Fruit fly (Drosophila melanogaster): ENCODE results near the gene Mettl2.
A peak's percentile ranks its signal among the peaks of the same experiment; 100 is the strongest.

Gene Mettl2

DNA sequence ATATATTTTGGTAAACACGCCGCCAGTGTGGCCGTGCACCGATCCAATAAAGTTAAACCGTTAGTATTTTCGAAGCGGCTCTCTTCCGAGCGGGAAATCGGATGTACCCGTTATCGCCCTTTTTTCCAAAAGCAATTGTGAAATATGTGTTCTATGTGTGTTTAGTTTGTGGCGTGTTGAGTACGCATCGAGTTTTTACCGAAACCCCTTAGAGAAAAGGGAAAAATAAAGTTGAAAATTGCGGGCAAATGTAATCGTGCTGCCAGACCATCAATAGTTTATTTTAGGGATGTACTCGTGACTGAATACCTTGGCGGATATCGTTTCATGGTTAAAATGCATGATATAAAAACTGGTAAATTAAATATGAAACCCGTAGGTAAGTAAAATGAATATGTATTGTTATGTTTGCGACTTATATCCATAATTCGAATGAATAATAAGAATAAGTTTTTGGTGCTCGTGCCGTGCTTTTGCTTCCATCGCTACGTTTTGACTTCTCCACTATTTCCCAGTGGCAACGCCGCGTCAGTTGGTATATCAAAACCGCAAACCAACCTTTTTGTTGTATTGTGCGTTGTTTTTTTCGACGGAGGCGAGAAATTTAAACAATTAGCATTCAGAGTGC is at the start of gene Mettl2, which contains the start of gene Bgb:
Gene Mettl2, minus strand, starts transcription at position 51 of the 628 bp plus-strand sequence.
Gene Bgb, plus strand, starts transcription at position 527 of the 628 bp plus-strand sequence.
- TF ChIP-seq cic (GFP tag; optimal IDR thresholded peaks at IDR 0.05) (no peak), Clk (GFP tag; optimal IDR thresholded peaks at IDR 0.05) (peak; percentile 68), Mnt (GFP tag; optimal IDR thresholded peaks at IDR 0.05) (peak; percentile 59), cnc (optimal IDR thresholded peaks at IDR 0.05) (no peak), CG12768 (GFP tag; optimal IDR thresholded peaks at IDR 0.05) (peak; percentile 69), toe (GFP tag; optimal IDR thresholded peaks at IDR 0.05) (peak; percentile 90), kay (GFP tag; ENCODE audit: borderline replicate concordance) (no peak), Crg-1 (GFP tag; optimal IDR thresholded peaks at IDR 0.05) (peak; percentile 65), CG11617 (GFP tag; optimal IDR thresholded peaks at IDR 0.05) (peak; percentile 65), CG7101 (tag; optimal IDR thresholded peaks at IDR 0.05) (peak; percentile 78), ovo (GFP tag; optimal IDR thresholded peaks at IDR 0.05) (peak; percentile 58), CG1620 (GFP tag; optimal IDR thresholded peaks at IDR 0.05) (peak; percentile 83), pad (GFP tag; optimal IDR thresholded peaks at IDR 0.05) (peak; percentile 68), bab1 (GFP tag; optimal IDR thresholded peaks at IDR 0.05) (peak; percentile 56), CG33017 (tag; optimal IDR thresholded peaks at IDR 0.05) (peak; percentile 65), CG7045 (GFP tag; optimal IDR thresholded peaks at IDR 0.05) (peak; percentile 75), CG5204 (GFP tag; optimal IDR thresholded peaks at IDR 0.05) (no peak), Hr96 (GFP tag; optimal IDR thresholded peaks at IDR 0.05) (peak; percentile 84), CG14711 (tag; optimal IDR thresholded peaks at IDR 0.05) (peak; percentile 73), tj (GFP tag; optimal IDR thresholded peaks at IDR 0.05) (peak; percentile 50)

- TF ChIP-seq Hr96 (GFP tag; optimal IDR thresholded peaks at IDR 0.05) (no peak), tj (GFP tag; optimal IDR thresholded peaks at IDR 0.05) (peak; percentile 40)
Observed at dm6 chr3L:1688569-1688968, 49.5 kb upstream of the Mettl2 start.

- TF ChIP-seq CG12768 (GFP tag; optimal IDR thresholded peaks at IDR 0.05) (no peak), CG5204 (GFP tag; optimal IDR thresholded peaks at IDR 0.05) (no peak), Mnt (GFP tag; optimal IDR thresholded peaks at IDR 0.05) (no peak), CG11617 (GFP tag; optimal IDR thresholded peaks at IDR 0.05) (no peak), bab1 (GFP tag; optimal IDR thresholded peaks at IDR 0.05) (no peak), CG14711 (tag; optimal IDR thresholded peaks at IDR 0.05) (no peak), CG7045 (GFP tag; optimal IDR thresholded peaks at IDR 0.05) (no peak), ovo (GFP tag; optimal IDR thresholded peaks at IDR 0.05) (no peak), kay (GFP tag; ENCODE audit: borderline replicate concordance) (no peak), Clk (GFP tag; optimal IDR thresholded peaks at IDR 0.05) (no peak), pad (GFP tag; optimal IDR thresholded peaks at IDR 0.05) (no peak), Crg-1 (GFP tag; optimal IDR thresholded peaks at IDR 0.05) (no peak), CG7101 (tag; optimal IDR thresholded peaks at IDR 0.05) (no peak), toe (GFP tag; optimal IDR thresholded peaks at IDR 0.05) (no peak), Hr96 (GFP tag; optimal IDR thresholded peaks at IDR 0.05) (no peak), CG33017 (tag; optimal IDR thresholded peaks at IDR 0.05) (no peak), CG1620 (GFP tag; optimal IDR thresholded peaks at IDR 0.05) (no peak)
Observed at dm6 chr3L:1688161-1688560, 49.1 kb upstream of the Mettl2 start.

DNA sequence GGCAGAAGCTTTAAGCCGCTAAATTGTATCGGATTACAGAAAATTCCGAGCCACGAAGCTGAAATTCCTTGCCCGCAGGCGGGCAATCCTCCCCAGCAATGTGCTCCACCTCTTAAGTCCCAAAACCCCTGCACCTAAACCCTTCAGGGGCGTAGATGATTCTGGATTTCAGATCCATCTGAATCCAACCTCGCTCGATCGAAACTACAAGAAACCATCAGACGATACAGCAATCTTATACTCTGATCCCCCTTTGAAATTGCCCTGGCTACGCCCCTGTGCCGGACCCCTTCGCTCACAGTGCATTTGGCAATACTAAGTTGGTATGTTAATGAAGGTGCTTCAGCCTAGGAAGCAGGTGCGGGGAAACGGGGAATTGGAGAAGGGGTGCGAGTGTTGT is 44.1 kb upstream of the Mettl2 start:
- TF ChIP-seq CG14711 (tag; optimal IDR thresholded peaks at IDR 0.05) (no peak), ovo (GFP tag; optimal IDR thresholded peaks at IDR 0.05) (no peak), bab1 (GFP tag; optimal IDR thresholded peaks at IDR 0.05) (no peak), pad (GFP tag; optimal IDR thresholded peaks at IDR 0.05) (no peak), CG33017 (tag; optimal IDR thresholded peaks at IDR 0.05) (no peak), Clk (GFP tag; optimal IDR thresholded peaks at IDR 0.05) (no peak), toe (GFP tag; optimal IDR thresholded peaks at IDR 0.05) (no peak), CG7045 (GFP tag; optimal IDR thresholded peaks at IDR 0.05) (no peak), Crg-1 (GFP tag; optimal IDR thresholded peaks at IDR 0.05) (no peak), CG1620 (GFP tag; optimal IDR thresholded peaks at IDR 0.05) (no peak), cnc (optimal IDR thresholded peaks at IDR 0.05) (no peak), cic (GFP tag; optimal IDR thresholded peaks at IDR 0.05) (no peak), tj (GFP tag; optimal IDR thresholded peaks at IDR 0.05) (no peak), Mnt (GFP tag; optimal IDR thresholded peaks at IDR 0.05) (no peak)

DNA sequence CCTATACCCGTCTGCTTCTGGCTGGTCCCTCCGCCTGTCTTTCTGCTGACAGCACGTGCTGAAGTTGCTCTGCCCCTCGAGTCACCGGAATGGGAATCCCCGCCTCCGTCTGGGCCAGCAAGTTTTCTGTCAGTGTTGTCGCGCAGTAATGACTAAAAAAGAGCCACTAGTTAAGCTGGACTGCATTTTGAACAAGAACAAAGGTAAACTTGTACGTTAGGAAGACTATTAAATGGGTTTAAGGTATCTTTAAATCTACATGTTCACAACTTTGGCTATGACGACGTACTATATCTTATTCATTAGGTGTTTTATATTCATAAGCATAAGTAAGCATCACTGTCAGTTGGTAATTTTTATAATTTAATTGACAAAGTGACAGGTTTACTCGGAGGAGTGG is 40.4 kb upstream of the Mettl2 start:
- TF ChIP-seq Clk (GFP tag; optimal IDR thresholded peaks at IDR 0.05) (no peak), cic (GFP tag; optimal IDR thresholded peaks at IDR 0.05) (no peak), CG1620 (GFP tag; optimal IDR thresholded peaks at IDR 0.05) (no peak), pad (GFP tag; optimal IDR thresholded peaks at IDR 0.05) (no peak), ovo (GFP tag; optimal IDR thresholded peaks at IDR 0.05) (no peak), CG12768 (GFP tag; optimal IDR thresholded peaks at IDR 0.05) (no peak), CG5204 (GFP tag; optimal IDR thresholded peaks at IDR 0.05) (no peak), CG7045 (GFP tag; optimal IDR thresholded peaks at IDR 0.05) (no peak), Mnt (GFP tag; optimal IDR thresholded peaks at IDR 0.05) (no peak), tj (GFP tag; optimal IDR thresholded peaks at IDR 0.05) (no peak), bab1 (GFP tag; optimal IDR thresholded peaks at IDR 0.05) (no peak), CG11617 (GFP tag; optimal IDR thresholded peaks at IDR 0.05) (no peak), Hr96 (GFP tag; optimal IDR thresholded peaks at IDR 0.05) (no peak), Crg-1 (GFP tag; optimal IDR thresholded peaks at IDR 0.05) (no peak), CG14711 (tag; optimal IDR thresholded peaks at IDR 0.05) (no peak)

DNA sequence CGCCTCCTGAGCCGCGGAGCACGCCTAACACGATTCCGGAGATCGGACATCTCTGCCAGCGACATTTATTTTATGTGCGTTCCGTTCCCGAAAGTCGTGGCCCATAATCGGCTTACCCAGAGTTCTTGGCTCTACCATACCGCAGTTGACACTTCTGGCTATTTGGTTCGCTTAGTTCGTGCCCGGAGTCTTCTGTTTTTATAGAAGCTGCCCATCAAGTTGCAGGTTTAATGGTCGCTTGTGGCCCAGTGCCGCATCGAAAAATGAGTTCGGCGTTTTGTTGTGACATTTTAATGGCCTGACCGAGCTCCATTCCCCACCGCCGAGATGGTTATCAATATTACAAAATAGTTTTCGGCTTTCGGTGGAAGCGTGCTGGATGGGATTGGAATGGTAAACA is 37.2 kb upstream of the Mettl2 start:
- TF ChIP-seq Crg-1 (GFP tag; optimal IDR thresholded peaks at IDR 0.05), result no peak
- no peak for TF ChIP-seq CG11617 (GFP tag; optimal IDR thresholded peaks at IDR 0.05)
- no peak for TF ChIP-seq cnc (optimal IDR thresholded peaks at IDR 0.05)
- TF ChIP-seq CG7045 (GFP tag; optimal IDR thresholded peaks at IDR 0.05), result no peak
- TF ChIP-seq Mnt (GFP tag; optimal IDR thresholded peaks at IDR 0.05), result no peak
- TF ChIP-seq CG33017 (tag; optimal IDR thresholded peaks at IDR 0.05), result no peak

All from whole organism, adult.